Worm (Caenorhabditis elegans): ENCODE measurements around the gene C47G2.3.

Gene C47G2.3

ce11 chrII:11281177-11281576 is 8.8 kb downstream of the C47G2.3 start:
- TF ChIP-seq W03F9.2 (tag; optimal IDR thresholded peaks at IDR 0.05) (no peak), dao-5 (tag; optimal IDR thresholded peaks at IDR 0.05) (no peak), him-1 (tag; optimal IDR thresholded peaks at IDR 0.05) (no peak)

- TF ChIP-seq him-1 (tag; optimal IDR thresholded peaks at IDR 0.05) (no peak), dao-5 (tag; optimal IDR thresholded peaks at IDR 0.05) (no peak), W03F9.2 (tag; optimal IDR thresholded peaks at IDR 0.05) (no peak)
Measured at ce11 chrII:11279971-11280370, 10.0 kb downstream of the C47G2.3 start.

- no peak for TF ChIP-seq dao-5 (tag; optimal IDR thresholded peaks at IDR 0.05)
Measured at ce11 chrII:11276879-11277278, 13.1 kb downstream of the C47G2.3 start.

- TF ChIP-seq dao-5 (tag; optimal IDR thresholded peaks at IDR 0.05) (no peak), him-1 (tag; optimal IDR thresholded peaks at IDR 0.05) (no peak), W03F9.2 (tag; optimal IDR thresholded peaks at IDR 0.05) (no peak)
Measured at ce11 chrII:11275484-11275883, 14.5 kb downstream of the C47G2.3 start.

ce11 chrII:11274876-11275275 is 15.1 kb downstream of the C47G2.3 start:
- TF ChIP-seq dao-5 (tag; optimal IDR thresholded peaks at IDR 0.05) (no peak), him-1 (tag; optimal IDR thresholded peaks at IDR 0.05) (no peak), W03F9.2 (tag; optimal IDR thresholded peaks at IDR 0.05) (no peak)

ce11 chrII:11270829-11271228 is 19.1 kb downstream of the C47G2.3 start:
- TF ChIP-seq him-1 (tag; optimal IDR thresholded peaks at IDR 0.05) (no peak), dao-5 (tag; optimal IDR thresholded peaks at IDR 0.05) (no peak), W03F9.2 (tag; optimal IDR thresholded peaks at IDR 0.05) (no peak)

- TF ChIP-seq dao-5 (tag; optimal IDR thresholded peaks at IDR 0.05), result no peak
- no peak for TF ChIP-seq W03F9.2 (tag; optimal IDR thresholded peaks at IDR 0.05)
- TF ChIP-seq him-1 (tag; optimal IDR thresholded peaks at IDR 0.05), result no peak
Measured at ce11 chrII:11268822-11269221, 21.1 kb downstream of the C47G2.3 start, which contains the start of gene cut-1. Gene cut-1 (plus strand): TSS chrII:11269122.

ce11 chrII:11261173-11261572 is 28.8 kb downstream of the C47G2.3 start, which contains the start of gene T05B9.1:
Gene T05B9.1 (minus strand): TSS chrII:11261192.
- TF ChIP-seq dao-5 (tag; optimal IDR thresholded peaks at IDR 0.05), result no peak
- TF ChIP-seq him-1 (tag; optimal IDR thresholded peaks at IDR 0.05), result no peak
- no peak for TF ChIP-seq W03F9.2 (tag; optimal IDR thresholded peaks at IDR 0.05)

- no peak for TF ChIP-seq dao-5 (tag; optimal IDR thresholded peaks at IDR 0.05)
- TF ChIP-seq him-1 (tag; optimal IDR thresholded peaks at IDR 0.05), result no peak
- no peak for TF ChIP-seq W03F9.2 (tag; optimal IDR thresholded peaks at IDR 0.05)
Measured at ce11 chrII:11259766-11260165, 30.2 kb downstream of the C47G2.3 start.

ce11 chrII:11255536-11255935 is 34.4 kb downstream of the C47G2.3 start, which contains the start of gene T05B9.2:
Gene T05B9.2 (plus strand): TSS chrII:11255836.
- no peak for TF ChIP-seq him-1 (tag; optimal IDR thresholded peaks at IDR 0.05)
- TF ChIP-seq W03F9.2 (tag; optimal IDR thresholded peaks at IDR 0.05), result no peak
- TF ChIP-seq dao-5 (tag; optimal IDR thresholded peaks at IDR 0.05), result no peak

ce11 chrII:11247414-11247813 is 42.5 kb downstream of the C47G2.3 start, which contains the start of gene T06D8.10:
Gene T06D8.10 (minus strand): TSS chrII:11247514.
- no peak for TF ChIP-seq him-1 (tag; optimal IDR thresholded peaks at IDR 0.05)
- TF ChIP-seq W03F9.2 (tag; optimal IDR thresholded peaks at IDR 0.05), result no peak
- no peak for TF ChIP-seq dao-5 (tag; optimal IDR thresholded peaks at IDR 0.05)

ce11 chrII:11246506-11246905 is 43.5 kb downstream of the C47G2.3 start:
- no peak for TF ChIP-seq dao-5 (tag; optimal IDR thresholded peaks at IDR 0.05)
- TF ChIP-seq W03F9.2 (tag; optimal IDR thresholded peaks at IDR 0.05), result no peak
- no peak for TF ChIP-seq him-1 (tag; optimal IDR thresholded peaks at IDR 0.05)

ce11 chrII:11242918-11243317 is 47.0 kb downstream of the C47G2.3 start:
- TF ChIP-seq W03F9.2 (tag; optimal IDR thresholded peaks at IDR 0.05) (no peak), dao-5 (tag; optimal IDR thresholded peaks at IDR 0.05) (no peak), him-1 (tag; optimal IDR thresholded peaks at IDR 0.05) (no peak)

- TF ChIP-seq W03F9.2 (tag; optimal IDR thresholded peaks at IDR 0.05) (no peak), dao-5 (tag; optimal IDR thresholded peaks at IDR 0.05) (no peak), him-1 (tag; optimal IDR thresholded peaks at IDR 0.05) (no peak)
Measured at ce11 chrII:11241497-11241896, 48.5 kb downstream of the C47G2.3 start.

ce11 chrII:11240963-11241362 is 49.0 kb downstream of the C47G2.3 start:
- TF ChIP-seq dao-5 (tag; optimal IDR thresholded peaks at IDR 0.05) (no peak), him-1 (tag; optimal IDR thresholded peaks at IDR 0.05) (no peak), W03F9.2 (tag; optimal IDR thresholded peaks at IDR 0.05) (no peak)
